Fruit fly (Drosophila melanogaster): ENCODE results near the gene CG17568.

The CG17568 gene

DNA sequence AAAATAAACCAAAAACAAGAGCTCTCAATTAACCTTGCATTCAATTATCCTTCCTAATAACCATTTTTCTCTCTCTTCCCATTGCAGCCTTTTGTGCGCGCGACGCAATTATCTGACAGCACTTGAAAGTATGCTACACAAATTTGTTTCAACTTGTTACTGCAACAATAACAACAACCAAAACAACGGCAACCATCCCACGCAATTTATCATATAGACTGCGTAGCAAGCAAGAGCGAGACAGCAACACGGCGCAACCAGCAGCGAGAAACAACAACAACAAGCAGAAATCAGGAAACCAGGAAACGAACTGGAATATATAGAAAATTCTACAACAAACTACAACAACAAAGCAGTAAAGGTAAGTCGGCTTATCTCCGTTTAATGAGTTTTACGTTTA is 15.5 kb downstream of the CG17568 start (continued):
- TF ChIP-seq CG6654 (GFP tag; optimal IDR thresholded peaks at IDR 0.05) = no peak
- no peak for TF ChIP-seq Optix (GFP tag; IDR thresholded peaks at IDR 0.05)

DNA sequence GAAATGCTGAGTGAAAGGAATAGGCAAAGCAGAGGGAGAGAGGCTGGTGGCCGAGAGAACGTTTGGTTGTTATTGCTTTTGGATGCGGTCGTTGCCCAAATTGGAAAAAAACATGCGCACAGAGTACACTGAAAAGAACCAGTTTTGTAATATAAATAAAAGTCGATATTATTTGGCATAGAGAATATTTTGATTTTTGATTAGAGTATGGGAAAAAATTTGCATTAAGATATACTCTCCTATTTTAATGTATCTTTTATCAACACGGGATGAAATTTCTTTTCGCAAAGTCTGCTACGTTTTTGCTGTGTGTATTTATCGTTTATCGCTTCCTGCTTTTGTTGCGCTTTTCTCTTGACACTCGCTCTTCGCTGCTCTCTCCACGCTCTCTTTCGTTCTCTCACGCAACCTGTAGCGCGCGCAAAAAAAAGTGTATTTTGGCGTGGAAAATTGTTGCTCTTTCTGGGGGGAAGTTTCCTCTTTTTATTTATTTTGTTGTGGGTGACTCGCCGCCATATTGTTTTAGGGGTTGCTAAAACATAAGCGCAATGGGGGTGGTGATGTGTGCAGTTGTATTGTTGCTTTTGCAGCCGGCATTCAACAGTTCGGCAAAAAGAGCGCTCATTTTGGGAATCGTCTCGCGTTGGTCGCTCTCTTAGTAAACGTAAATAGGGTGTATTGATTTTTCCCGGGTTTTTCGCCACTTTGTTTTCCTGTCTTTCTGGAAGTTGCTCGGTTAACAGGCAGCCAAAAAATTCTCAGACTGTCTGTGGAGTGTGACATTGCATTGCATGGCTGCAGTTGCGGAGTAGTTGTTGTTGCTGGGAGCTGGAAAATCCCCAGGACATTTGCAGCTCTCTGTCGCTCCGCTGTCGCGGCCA is 16.3 kb downstream of the CG17568 start:
- peak; percentile 87 for TF ChIP-seq CG31365 (tag; optimal IDR thresholded peaks at IDR 0.05)
- peak; percentile 97 for TF ChIP-seq so (GFP tag; IDR thresholded peaks at IDR 0.05)
- TF ChIP-seq en (GFP tag; optimal IDR thresholded peaks at IDR 0.05) = peak; percentile 95
- TF ChIP-seq CG13424 (tag; optimal IDR thresholded peaks at IDR 0.05) = peak; percentile 97
- TF ChIP-seq Bgb (GFP tag; IDR thresholded peaks at IDR 0.05; ENCODE audit: partially characterized antibody) = no peak
- TF ChIP-seq CG7987 (GFP tag; optimal IDR thresholded peaks at IDR 0.05) = peak; percentile 86
- TF ChIP-seq Atf-2 (GFP tag; optimal IDR thresholded peaks at IDR 0.05) = peak; percentile 92
- peak; percentile 79 for TF ChIP-seq CG2116 (GFP tag; optimal IDR thresholded peaks at IDR 0.05)
- no peak for TF ChIP-seq Scr (GFP tag; IDR thresholded peaks at IDR 0.05; ENCODE audit: partially characterized antibody)
- TF ChIP-seq ERR (GFP tag; optimal IDR thresholded peaks at IDR 0.05) = peak; percentile 92
- peak; percentile 69; the same call in 1 of the 2 replicates for TF ChIP-seq Doc2 (GFP tag; IDR thresholded peaks at IDR 0.05)
- TF ChIP-seq yki (optimal IDR thresholded peaks at IDR 0.05) = no peak
- TF ChIP-seq klu (GFP tag; IDR thresholded peaks at IDR 0.05) = peak; percentile 92
- peak; percentile 89 for TF ChIP-seq Atf3 (GFP tag; optimal IDR thresholded peaks at IDR 0.05)
- TF ChIP-seq bcd (GFP tag; optimal IDR thresholded peaks at IDR 0.05) = peak; percentile 96
- TF ChIP-seq CG18262 (tag; optimal IDR thresholded peaks at IDR 0.05) = peak; percentile 98
- peak; percentile 95 for TF ChIP-seq nerfin-1 (tag; optimal IDR thresholded peaks at IDR 0.05)
- peak; percentile 89 for TF ChIP-seq CG16815 (GFP tag; optimal IDR thresholded peaks at IDR 0.05)
- TF ChIP-seq CG1832 (GFP tag; optimal IDR thresholded peaks at IDR 0.05) = no peak
- peak; percentile 82 for TF ChIP-seq shn (GFP tag; optimal IDR thresholded peaks at IDR 0.05)
- TF ChIP-seq CTCF (GFP tag; optimal IDR thresholded peaks at IDR 0.05) = peak; percentile 74
- peak; percentile 92 for TF ChIP-seq twi (tag; optimal IDR thresholded peaks at IDR 0.05)
- peak; percentile 86 for TF ChIP-seq CG6654 (GFP tag; optimal IDR thresholded peaks at IDR 0.05)
- TF ChIP-seq CG16779 (GFP tag; IDR thresholded peaks at IDR 0.05) = peak; percentile 95
- peak; percentile 95 for TF ChIP-seq Hr3 (GFP tag; optimal IDR thresholded peaks at IDR 0.05)
- TF ChIP-seq ap (GFP tag; IDR thresholded peaks at IDR 0.05) = peak; percentile 95
- peak; percentile 96 for TF ChIP-seq nau (GFP tag; optimal IDR thresholded peaks at IDR 0.05)
- peak; percentile 95 for TF ChIP-seq maf-S (GFP tag; optimal IDR thresholded peaks at IDR 0.05)
- peak; percentile 95 for TF ChIP-seq bab2 (GFP tag; optimal IDR thresholded peaks at IDR 0.05)
- TF ChIP-seq CG11093 (GFP tag; IDR thresholded peaks at IDR 0.05) = peak; percentile 95
- peak; percentile 38; the same call in 1 of the 2 replicates for TF ChIP-seq crol (GFP tag; IDR thresholded peaks at IDR 0.05)
- peak; percentile 94 for TF ChIP-seq CG1603 (tag; optimal IDR thresholded peaks at IDR 0.05)
- peak; percentile 98 for TF ChIP-seq unpg (GFP tag; optimal IDR thresholded peaks at IDR 0.05)
- TF ChIP-seq CG11456 (GFP tag; IDR thresholded peaks at IDR 0.05) = peak; percentile 95
- TF ChIP-seq Med (GFP tag) = peak; percentile 99
- peak; percentile 97 for TF ChIP-seq CG15601 (tag; optimal IDR thresholded peaks at IDR 0.05)
- peak; percentile 91 for TF ChIP-seq Fer2 (tag; optimal IDR thresholded peaks at IDR 0.05)
- TF ChIP-seq aop (GFP tag; IDR thresholded peaks at IDR 0.05) = peak; percentile 90
- TF ChIP-seq gce (GFP tag; IDR thresholded peaks at IDR 0.05) = peak; percentile 96
- peak; percentile 98 for TF ChIP-seq CG6689 (GFP tag; IDR thresholded peaks at IDR 0.05)
- peak; percentile 93 for TF ChIP-seq CG7357 (GFP tag; IDR thresholded peaks at IDR 0.05)
- TF ChIP-seq kay (GFP tag; optimal IDR thresholded peaks at IDR 0.05) = peak; percentile 97
- peak; percentile 7; the same call in 1 of the 2 replicates for TF ChIP-seq CG13287 (GFP tag; IDR thresholded peaks at IDR 0.05; ENCODE audit: partially characterized antibody)
- TF ChIP-seq Dll (GFP tag; IDR thresholded peaks at IDR 0.05; ENCODE audit: partially characterized antibody) = peak; percentile 17; the same call in 1 of the 4 replicates
- peak; percentile 96 for TF ChIP-seq Sox100B (GFP tag; optimal IDR thresholded peaks at IDR 0.05)
- peak; percentile 96 for TF ChIP-seq CG32767 (GFP tag; IDR thresholded peaks at IDR 0.05)
- peak; percentile 92 for TF ChIP-seq CG4328 (GFP tag; optimal IDR thresholded peaks at IDR 0.05)
